Fruit fly (Drosophila melanogaster) whole organism, embryonic: Measurements from ENCODE around the gene CG12477.

Source experiments
- Awh ChIP-seq: fragments of 200-800 bp; sonication (Bioruptor generic); IDR thresholded peaks from 2 replicates; pipeline ENCODE4, ENCODE4 v1.3.6; 2022; ENCODE audit warnings: missing biosample characterization, missing genetic modification characterization
- CG10543 ChIP-seq: fragments of 200-800 bp; sonication (Bioruptor generic); optimal IDR thresholded peaks from 3 replicates; lab custom pipeline; 2017; ENCODE audit warnings: missing biosample characterization, mild to moderate bottlenecking, missing genetic modification characterization, moderate library complexity
- CG11695 ChIP-seq: fragments of 200-800 bp; sonication (Bioruptor generic); IDR thresholded peaks from 3 replicates; pipeline ENCODE4 v1.3.6; 2022; ENCODE audit warnings: missing biosample characterization, missing genetic modification characterization
- CG15479 ChIP-seq: fragments of 200-800 bp; sonication (Bioruptor generic); optimal IDR thresholded peaks from 3 replicates; lab custom pipeline; 2019; ENCODE audit warnings: missing biosample characterization, mild to moderate bottlenecking, missing genetic modification characterization, moderate library complexity
- CG17802 ChIP-seq: fragments of 200-800 bp; sonication (Bioruptor generic); optimal IDR thresholded peaks from 2 replicates; lab custom pipeline; 2018; ENCODE audit warnings: missing biosample characterization, mild to moderate bottlenecking, missing genetic modification characterization, moderate library complexity
- CG17912 ChIP-seq: fragments of 200-800 bp; sonication (Bioruptor generic); optimal IDR thresholded peaks from 2 replicates; lab custom pipeline; 2018; ENCODE audit warnings: missing biosample characterization, mild to moderate bottlenecking, missing genetic modification characterization
- CG18619 ChIP-seq: fragments of 200-800 bp; sonication (Bioruptor generic); optimal IDR thresholded peaks from 3 replicates; lab custom pipeline; 2017; ENCODE audit warnings: missing biosample characterization, mild to moderate bottlenecking, missing genetic modification characterization
- CG2199 ChIP-seq: fragments of 200-800 bp; sonication (Bioruptor generic); IDR thresholded peaks from 3 replicates; pipeline ENCODE4 v1.3.6; 2022; ENCODE audit warnings: missing biosample characterization, missing genetic modification characterization
- CG2889 ChIP-seq: fragments of 200-800 bp; sonication (Bioruptor generic); IDR thresholded peaks from 3 replicates; pipeline ENCODE4 v1.3.6; 2022; ENCODE audit warnings: missing biosample characterization, missing genetic modification characterization
- CG3847 ChIP-seq: fragments of 200-800 bp; sonication (Bioruptor generic); IDR thresholded peaks from 2 replicates; pipeline ENCODE4 v1.3.6; 2022; ENCODE audit warnings: missing biosample characterization, missing genetic modification characterization
- CG3995 ChIP-seq: fragments of 200-800 bp; sonication (Bioruptor generic); optimal IDR thresholded peaks from 3 replicates; lab custom pipeline; 2016; ENCODE audit warnings: missing biosample characterization, missing genetic modification characterization
- CG5245 ChIP-seq: fragments of 200-800 bp; sonication (Bioruptor generic); optimal IDR thresholded peaks from 3 replicates; lab custom pipeline; 2016; ENCODE audit warnings: missing biosample characterization, missing genetic modification characterization
- CG8388 ChIP-seq: fragments of 200-800 bp; sonication (Bioruptor generic); optimal IDR thresholded peaks from 2 replicates; lab custom pipeline; 2019; ENCODE audit warnings: missing biosample characterization, mild to moderate bottlenecking, missing genetic modification characterization, moderate library complexity
- D ChIP-seq, 2 experiments: fragments of 200-800 bp in 1 of 2; fragments of >200 bp in 1 of 2; sonication (Bioruptor generic) in 1 of 2; optimal IDR thresholded peaks; 2 replicates in 1 of 2; 3 replicates in 1 of 2; lab custom pipeline; 2017; ENCODE audit warnings: mild to moderate bottlenecking in 1 of 2, missing biosample characterization in 1 of 2, missing genetic modification characterization in 1 of 2, missing genetic modification reagents in 1 of 2
- Dbx ChIP-seq: fragments of 200-800 bp; sonication (Bioruptor generic); IDR thresholded peaks from 3 replicates; pipeline ENCODE4 v1.3.6; 2022; ENCODE audit warnings: missing biosample characterization, missing genetic modification characterization
- Dip2 ChIP-seq: fragments of 200-800 bp; sonication (Bioruptor generic); IDR thresholded peaks from 2 replicates; pipeline ENCODE4 v1.3.6; 2022; ENCODE audit warnings: missing biosample characterization, missing genetic modification characterization
- Eip74EF ChIP-seq, 2 experiments: fragments of 200-800 bp in 1 of 2; fragments of >200 bp in 1 of 2; sonication (Bioruptor generic) in 1 of 2; optimal IDR thresholded peaks; 2 replicates each; lab custom pipeline; 2017 to 2019; ENCODE audit warnings: missing biosample characterization in 2 of 2, missing genetic modification characterization in 2 of 2, mild to moderate bottlenecking in 1 of 2, moderate library complexity in 1 of 2
- Fer1 ChIP-seq: fragments of 200-800 bp; sonication (Bioruptor generic); optimal IDR thresholded peaks from 2 replicates; lab custom pipeline; 2017; ENCODE audit warnings: missing biosample characterization, mild to moderate bottlenecking, missing genetic modification characterization
- Fer3 ChIP-seq: fragments of 200-800 bp; sonication (Bioruptor generic); optimal IDR thresholded peaks from 2 replicates; lab custom pipeline; 2018; ENCODE audit warnings: missing biosample characterization, mild to moderate bottlenecking, missing genetic modification characterization, moderate library complexity
- HmgZ ChIP-seq: fragments of 200-800 bp; sonication (Bioruptor generic); optimal IDR thresholded peaks from 2 replicates; lab custom pipeline; 2018; ENCODE audit warnings: missing biosample characterization, mild to moderate bottlenecking, missing genetic modification characterization
- MESR4 ChIP-seq: fragments of 200-800 bp; sonication (Bioruptor generic); optimal IDR thresholded peaks from 2 replicates; lab custom pipeline; 2018; ENCODE audit warnings: missing biosample characterization, mild to moderate bottlenecking, missing genetic modification characterization, moderate library complexity
- Neu2 ChIP-seq: fragments of 200-800 bp; sonication (Bioruptor generic); optimal IDR thresholded peaks from 3 replicates; lab custom pipeline; 2016; ENCODE audit warnings: missing biosample characterization, missing genetic modification characterization, borderline replicate concordance
- Stat92E ChIP-seq, 3 experiments: fragments of >200 bp in 2 of 3; fragments of 200-800 bp in 1 of 3; sonication (Bioruptor generic) in 1 of 3; optimal IDR thresholded peaks; 2 replicates each; lab custom pipeline; 2017 to 2019; ENCODE audit warnings: missing biosample characterization in 3 of 3, missing genetic modification characterization in 3 of 3, mild to moderate bottlenecking in 1 of 3, moderate library complexity in 1 of 3
- ase ChIP-seq: fragments of 200-800 bp; sonication (Bioruptor generic); IDR thresholded peaks from 3 replicates; pipeline ENCODE4 v1.3.6; 2022; ENCODE audit warnings: missing biosample characterization, missing genetic modification characterization
- ato ChIP-seq: fragments of 200-800 bp; sonication (Bioruptor generic); IDR thresholded peaks from 2 replicates; pipeline ENCODE4 v1.3.6; 2022; ENCODE audit warnings: missing biosample characterization, missing genetic modification characterization; ENCODE audit not compliant: partially characterized antibody
- chinmo ChIP-seq: fragments of 200-800 bp; sonication (Bioruptor generic); IDR thresholded peaks from 4 replicates; pipeline ENCODE4 v1.3.6; 2022; ENCODE audit warnings: missing biosample characterization, missing genetic modification characterization; ENCODE audit not compliant: partially characterized antibody
- dimm ChIP-seq: fragments of 200-800 bp; sonication (Bioruptor generic); IDR thresholded peaks from 2 replicates; pipeline ENCODE4 v1.3.6; 2022; ENCODE audit warnings: missing biosample characterization, missing genetic modification characterization
- dpn ChIP-seq, 2 experiments: fragments of 200-800 bp; sonication (Bioruptor generic); optimal IDR thresholded peaks; 3 replicates each; lab custom pipeline; 2016; ENCODE audit warnings: missing biosample characterization in 2 of 2, missing genetic modification characterization in 2 of 2
- eve ChIP-seq, 2 experiments: fragments of >200 bp; optimal IDR thresholded peaks; 2 replicates each; lab custom pipeline; 2017; ENCODE audit warnings: missing biosample characterization in 2 of 2, missing genetic modification characterization in 2 of 2
- fd102C ChIP-seq: fragments of 200-800 bp; sonication (Bioruptor generic); optimal IDR thresholded peaks from 2 replicates; lab custom pipeline; 2018; ENCODE audit warnings: missing biosample characterization, mild to moderate bottlenecking, missing genetic modification characterization, moderate library complexity
- fru ChIP-seq: fragments of >200 bp; optimal IDR thresholded peaks from 2 replicates; lab custom pipeline; 2017
- fu2 ChIP-seq: fragments of 200-800 bp; sonication (Bioruptor generic); optimal IDR thresholded peaks from 2 replicates; lab custom pipeline; 2016; ENCODE audit warnings: missing biosample characterization, missing genetic modification characterization
- hbn ChIP-seq: fragments of 200-800 bp; sonication (Bioruptor generic); IDR thresholded peaks from 2 replicates; pipeline ENCODE4 v1.3.6; 2022; ENCODE audit warnings: missing biosample characterization, missing genetic modification characterization; ENCODE audit not compliant: partially characterized antibody
- insv ChIP-seq, 2 experiments: fragments of 200-800 bp; sonication (Bioruptor generic); optimal IDR thresholded peaks; 3 replicates each; lab custom pipeline; 2016 to 2018; ENCODE audit warnings: missing biosample characterization in 2 of 2, missing genetic modification characterization in 2 of 2
- jumu ChIP-seq: fragments of 200-800 bp; sonication (Bioruptor generic); optimal IDR thresholded peaks from 3 replicates; lab custom pipeline; 2016; ENCODE audit warnings: missing biosample characterization, missing genetic modification characterization
- luna ChIP-seq: fragments of 200-800 bp; sonication (Bioruptor generic); optimal IDR thresholded peaks from 2 replicates; lab custom pipeline; 2016; ENCODE audit warnings: missing biosample characterization, missing genetic modification characterization
- maf-S ChIP-seq: fragments of 200-800 bp; sonication (Bioruptor generic); optimal IDR thresholded peaks from 2 replicates; lab custom pipeline; 2016; ENCODE audit warnings: missing biosample characterization, missing genetic modification characterization
- pan ChIP-seq, 4 experiments: fragments of >200 bp in 3 of 4; fragments of 200-800 bp in 1 of 4; sonication (Bioruptor generic) in 1 of 4; optimal IDR thresholded peaks in 3 of 4; IDR thresholded peaks in 1 of 4; 2 replicates each; pipeline versions ENCODE4 v1.3.6 to Lab custom; 2017 to 2022; ENCODE audit warnings: missing biosample characterization in 2 of 4, missing genetic modification characterization in 2 of 4, mixed read lengths in 1 of 4
- phol ChIP-seq: fragments of 200-800 bp; sonication (Bioruptor generic); optimal IDR thresholded peaks from 3 replicates; lab custom pipeline; 2018; ENCODE audit warnings: missing biosample characterization, mild to moderate bottlenecking, missing genetic modification characterization, moderate library complexity
- pzg ChIP-seq: fragments of 200-800 bp; sonication (Bioruptor generic); optimal IDR thresholded peaks from 3 replicates; lab custom pipeline; 2018; ENCODE audit warnings: missing biosample characterization, mild to moderate bottlenecking, missing genetic modification characterization, moderate library complexity
- sc ChIP-seq, 3 experiments: fragments of >200 bp in 2 of 3; fragments of 200-800 bp in 1 of 3; sonication (Bioruptor generic) in 1 of 3; optimal IDR thresholded peaks; 2 replicates in 2 of 3; 3 replicates in 1 of 3; lab custom pipeline; 2017; ENCODE audit warnings: mild to moderate bottlenecking in 1 of 3, missing biosample characterization in 1 of 3, missing genetic modification characterization in 1 of 3, missing genetic modification reagents in 1 of 3
- seq ChIP-seq: fragments of 200-800 bp; sonication (Bioruptor generic); IDR thresholded peaks from 2 replicates; pipeline ENCODE4 v1.3.6; 2022; ENCODE audit warnings: missing biosample characterization, missing genetic modification characterization
- sima ChIP-seq: fragments of 200-800 bp; sonication (Bioruptor generic); optimal IDR thresholded peaks from 2 replicates; lab custom pipeline; 2016; ENCODE audit warnings: missing biosample characterization, missing genetic modification characterization
- slou ChIP-seq: fragments of 200-800 bp; sonication (Bioruptor generic); optimal IDR thresholded peaks from 3 replicates; lab custom pipeline; 2016; ENCODE audit warnings: missing biosample characterization, missing genetic modification characterization
- sna ChIP-seq: fragments of 200-800 bp; sonication (Bioruptor generic); IDR thresholded peaks from 2 replicates; pipeline ENCODE4 v1.3.6; 2022; ENCODE audit warnings: missing biosample characterization, missing genetic modification characterization; ENCODE audit not compliant: partially characterized antibody
- so ChIP-seq: fragments of 200-800 bp; sonication (Bioruptor generic); IDR thresholded peaks from 3 replicates; pipeline ENCODE4 v1.3.6; 2022; ENCODE audit warnings: missing biosample characterization, missing genetic modification characterization
- toy ChIP-seq: fragments of 200-800 bp; sonication (Bioruptor generic); IDR thresholded peaks from 2 replicates; pipeline ENCODE4 v1.3.6; 2022; ENCODE audit warnings: missing biosample characterization, missing genetic modification characterization

CG12477 gene

DNA sequence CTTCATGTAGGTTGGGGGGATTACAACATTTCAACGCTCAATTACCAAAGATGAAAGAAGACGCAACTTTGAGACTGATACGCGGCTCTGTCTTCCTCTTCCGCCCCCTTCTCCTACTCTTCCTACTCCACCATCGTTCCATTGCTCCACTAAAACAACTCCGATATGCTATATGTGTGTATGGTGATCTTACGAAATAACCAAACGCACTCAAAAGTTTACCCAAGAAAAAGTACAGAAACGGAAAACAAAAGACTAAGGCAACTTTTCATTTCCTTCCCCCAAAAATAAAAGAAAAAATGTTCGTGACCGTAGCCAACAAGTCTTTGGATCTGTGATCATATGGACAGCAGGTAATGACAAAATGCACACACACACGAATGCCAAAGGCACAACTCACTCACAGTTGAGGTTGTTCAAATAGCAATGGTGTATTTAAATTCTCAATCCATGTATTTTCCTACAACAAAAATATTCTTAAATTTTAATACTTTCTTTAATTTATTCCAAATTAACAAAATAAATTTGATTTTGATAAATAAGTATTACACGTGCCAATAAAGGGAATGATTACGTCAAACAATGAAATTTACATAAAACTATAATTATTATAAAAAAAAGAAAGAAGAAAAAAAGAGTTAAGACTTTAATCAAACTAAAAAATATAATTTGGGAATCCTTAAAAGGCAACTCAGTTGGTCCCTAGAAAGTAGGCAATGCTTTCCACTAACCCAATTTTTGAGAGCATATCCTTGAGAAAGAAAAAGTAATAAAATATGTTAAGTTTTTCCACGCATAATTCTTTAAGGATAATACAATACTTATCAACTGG lies 45.1 kb upstream of the CG12477 start (continued):
- TF ChIP-seq Fer3 (tag; lab: Kevin White, UChicago) (no peak), jumu (GFP tag; lab: Kevin White, UChicago) (no peak), dimm (GFP tag; lab: Robert Waterston, UW) (no peak), CG11695 (no peak), ato (no peak), Awh (GFP tag; lab: Robert Waterston, UW) (no peak), seq (GFP tag; lab: Robert Waterston, UW) (no peak), CG2889 (GFP tag; lab: Robert Waterston, UW) (no peak), maf-S (no peak), Neu2 (GFP tag; lab: Kevin White, UChicago) (no peak), D (optimal IDR thresholded peaks at IDR 0.05; lab: Kevin White, UChicago) (no peak), D (GFP tag; optimal IDR thresholded peaks at IDR 0.05; lab: Kevin White, UChicago) (no peak), Eip74EF (GFP tag; optimal IDR thresholded peaks at IDR 0.05; lab: Kevin White, UChicago) (peak in 1 of 2 experiments; percentile 65), CG17912 (no peak), Dbx (GFP tag; lab: Robert Waterston, UW) (no peak), fru (lab: Kevin White, UChicago) (no peak), Stat92E (GFP tag; optimal IDR thresholded peaks at IDR 0.05; lab: Kevin White, UChicago) (no peak), toy (GFP tag; lab: Robert Waterston, UW) (no peak), slou (GFP tag; lab: Kevin White, UChicago) (no peak), eve (GFP tag; optimal IDR thresholded peaks at IDR 0.05; lab: Kevin White, UChicago) (peak in 1 of 2 experiments; percentile 39), CG10543 (no peak), insv (GFP tag; optimal IDR thresholded peaks at IDR 0.05; lab: Kevin White, UChicago) (no peak), CG3995 (GFP tag; lab: Kevin White, UChicago) (no peak), fd102C (no peak), HmgZ (tag; lab: Kevin White, UChicago) (no peak), sc (optimal IDR thresholded peaks at IDR 0.05; lab: Kevin White, UChicago) (no peak), sc (GFP tag; optimal IDR thresholded peaks at IDR 0.05; lab: Kevin White, UChicago) (no peak), MESR4 (GFP tag; lab: Kevin White, UChicago) (no peak), chinmo (0 out of 4 replicates have a peak, but pooled peaks have one; percentile 11), CG17802 (no peak), hbn (GFP tag; lab: Robert Waterston, UW) (no peak), CG5245 (no peak), ase (GFP tag; lab: Robert Waterston, UW) (no peak), Fer1 (GFP tag; lab: Kevin White, UChicago) (no peak), pzg (GFP tag; lab: Kevin White, UChicago) (no peak), pan (optimal IDR thresholded peaks at IDR 0.05; lab: Kevin White, UChicago) (no peak), pan (GFP tag; optimal IDR thresholded peaks at IDR 0.05 in 1 of 2, IDR thresholded peaks at IDR 0.05 in 1 of 2) (peak in 1 of 2 experiments; percentile 23), sima (GFP tag; lab: Kevin White, UChicago) (no peak), CG2199 (GFP tag; lab: Robert Waterston, UW) (no peak), fu2 (no peak), CG18619 (GFP tag; lab: Kevin White, UChicago) (peak; percentile 20), sna (GFP tag; lab: Robert Waterston, UW) (no peak), luna (GFP tag; lab: Kevin White, UChicago) (no peak), so (no peak), CG8388 (no peak), dpn (GFP tag; optimal IDR thresholded peaks at IDR 0.05; lab: Kevin White, UChicago) (no peak), Dip2 (GFP tag; lab: Robert Waterston, UW) (no peak), phol (tag; lab: Kevin White, UChicago) (peak; percentile 25), CG3847 (GFP tag; lab: Robert Waterston, UW) (no peak), CG15479 (GFP tag; lab: Kevin White, UChicago) (no peak)
